Worm (Caenorhabditis elegans) whole organism, L4 larva: Measurements from ENCODE around the gene C30G4.2.

ENCODE experiments used
- D1046.2 ChIP-seq: fragments of 200-800 bp; sonication (Bioruptor generic); IDR thresholded peaks from 2 replicates; pipeline ENCODE4 v1.3.6; 2022; ENCODE audit warnings: missing genetic modification characterization, missing compliant biosample characterization
- F10B5.3 ChIP-seq: sonication (generic microtip); optimal IDR thresholded peaks from 2 replicates; lab custom pipeline; 2016; ENCODE audit warnings: mild to moderate bottlenecking, missing genetic modification characterization, missing compliant biosample characterization
- T26A8.4 ChIP-seq: fragments of 200-800 bp; sonication (Bioruptor generic); IDR thresholded peaks from 2 replicates; pipeline ENCODE4 v1.3.6; 2022; ENCODE audit warnings: missing genetic modification characterization, missing compliant biosample characterization
- Y105C5A.15 ChIP-seq: fragments of 200-800 bp; sonication (Bioruptor generic); IDR thresholded peaks from 2 replicates; pipeline ENCODE4 v1.3.6; 2022; ENCODE audit warnings: missing genetic modification characterization, missing compliant biosample characterization
- Y5F2A.4 ChIP-seq: fragments of 200-800 bp; sonication (Bioruptor generic); optimal IDR thresholded peaks from 2 replicates; lab custom pipeline; 2018; ENCODE audit warnings: mild to moderate bottlenecking, missing genetic modification characterization, missing compliant biosample characterization
- ZK546.5 ChIP-seq, 2 experiments: sonication (generic microtip); optimal IDR thresholded peaks; 2 replicates each; lab custom pipeline; 2017; ENCODE audit warnings: missing biosample characterization in 2 of 2, missing genetic modification characterization in 2 of 2
- aha-1 ChIP-seq: fragments of 150-350 bp; peaks from one replicate; lab custom pipeline; 2014; ENCODE audit warnings: missing biosample characterization, missing genetic modification characterization
- arid-1 ChIP-seq: fragments of 200-800 bp; sonication (Bioruptor generic); conservative IDR thresholded peaks from 2 replicates; pipeline ENCODE4 v1.3.6; 2022; ENCODE audit warnings: missing genetic modification reagents, missing genetic modification characterization, missing compliant biosample characterization
- ces-1 ChIP-seq: fragments of 150-350 bp; sonication (generic microtip); optimal IDR thresholded peaks from 4 replicates; lab custom pipeline; 2014; ENCODE audit warnings: missing biosample characterization, missing genetic modification reagents, missing genetic modification characterization
- cey-2 ChIP-seq: sonication (generic microtip); optimal IDR thresholded peaks from 3 replicates; lab custom pipeline; 2017; ENCODE audit warnings: missing genetic modification characterization, mild to moderate bottlenecking, missing compliant biosample characterization, antibody characterized with exemption, borderline replicate concordance; ENCODE audit not compliant: insufficient read depth
- daf-19 ChIP-seq: fragments of 200-800 bp; sonication (Bioruptor generic); conservative IDR thresholded peaks from 2 replicates; pipeline ENCODE4 v1.3.6; 2022; ENCODE audit warnings: missing genetic modification characterization, missing compliant biosample characterization
- dmd-6 ChIP-seq: fragments of 200-800 bp; sonication (Bioruptor generic); IDR thresholded peaks from 2 replicates; pipeline ENCODE4 v1.3.6; 2022; ENCODE audit warnings: missing genetic modification reagents, missing genetic modification characterization, missing compliant biosample characterization
- dmd-9 ChIP-seq: fragments of 200-800 bp; sonication (Bioruptor generic); IDR thresholded peaks from 2 replicates; pipeline ENCODE4 v1.3.6; 2022; ENCODE audit warnings: missing genetic modification reagents, missing genetic modification characterization, missing compliant biosample characterization
- duxl-1 ChIP-seq: sonication (generic microtip); optimal IDR thresholded peaks from 2 replicates; lab custom pipeline; 2016; ENCODE audit warnings: mild to moderate bottlenecking, missing genetic modification characterization, moderate library complexity, missing compliant biosample characterization; ENCODE audit not compliant: poor library complexity
- dve-1 ChIP-seq: sonication (generic microtip); optimal IDR thresholded peaks from 2 replicates; lab custom pipeline; 2017; ENCODE audit warnings: antibody characterized with exemption, mild to moderate bottlenecking, missing genetic modification characterization, missing compliant biosample characterization; ENCODE audit not compliant: insufficient read depth
- egl-43 ChIP-seq: fragments of 200-800 bp; sonication (Bioruptor generic); IDR thresholded peaks from 2 replicates; pipeline ENCODE4 v1.3.6; 2022; ENCODE audit warnings: missing genetic modification reagents, missing genetic modification characterization, missing compliant biosample characterization
- gei-8 ChIP-seq: fragments of 200-800 bp; sonication (Bioruptor generic); optimal IDR thresholded peaks from 2 replicates; lab custom pipeline; 2018; ENCODE audit warnings: mild to moderate bottlenecking, missing genetic modification characterization, missing compliant biosample characterization
- hif-1 ChIP-seq, 2 experiments: sonication (generic microtip); optimal IDR thresholded peaks; 2 replicates each; lab custom pipeline; 2016 to 2017; ENCODE audit warnings: missing compliant biosample characterization in 2 of 2, missing genetic modification characterization in 2 of 2, missing genetic modification reagents in 2 of 2, missing genotype in 2 of 2, mild to moderate bottlenecking in 1 of 2
- hlh-11 ChIP-seq: fragments of 200-800 bp; sonication (Bioruptor generic); optimal IDR thresholded peaks from 2 replicates; lab custom pipeline; 2018; ENCODE audit warnings: mild to moderate bottlenecking, missing genetic modification characterization, missing compliant biosample characterization
- hlh-30 ChIP-seq: sonication (generic microtip); optimal IDR thresholded peaks from 2 replicates; lab custom pipeline; 2017; ENCODE audit warnings: antibody characterized with exemption, mild to moderate bottlenecking, missing genetic modification characterization, missing compliant biosample characterization; ENCODE audit not compliant: insufficient read depth
- hmg-1.1 ChIP-seq: fragments of 200-800 bp; sonication (Bioruptor generic); IDR thresholded peaks from 2 replicates; pipeline ENCODE4 v1.3.6; 2022; ENCODE audit warnings: missing genetic modification reagents, missing genetic modification characterization, missing compliant biosample characterization
- lim-7 ChIP-seq: fragments of 200-800 bp; sonication (Bioruptor generic); IDR thresholded peaks from 2 replicates; pipeline ENCODE4 v1.3.6; 2022; ENCODE audit warnings: missing genetic modification characterization, missing compliant biosample characterization
- lin-1 ChIP-seq: fragments of 200-800 bp; sonication (Bioruptor generic); IDR thresholded peaks from 2 replicates; pipeline ENCODE4 v1.3.6; 2022; ENCODE audit warnings: missing genetic modification reagents, missing genetic modification characterization, missing compliant biosample characterization
- madf-9 ChIP-seq: fragments of 200-800 bp; sonication (Bioruptor generic); conservative IDR thresholded peaks from 2 replicates; pipeline ENCODE4 v1.3.6; 2022; ENCODE audit warnings: missing genetic modification reagents, missing genetic modification characterization, missing compliant biosample characterization
- mdl-1 ChIP-seq, 2 experiments: fragments of 150-350 bp in 1 of 2; sonication (generic microtip) in 1 of 2; optimal IDR thresholded peaks; 2 replicates each; lab custom pipeline; 2014 to 2017; ENCODE audit warnings: missing biosample characterization in 2 of 2, missing genetic modification characterization in 2 of 2
- mdt-29 ChIP-seq: fragments of 200-800 bp; sonication (Bioruptor generic); IDR thresholded peaks from 2 replicates; pipeline ENCODE4 v1.3.6; 2022; ENCODE audit warnings: missing genetic modification reagents, missing genetic modification characterization, missing compliant biosample characterization
- mes-2 ChIP-seq: sonication (generic microtip); optimal IDR thresholded peaks from 2 replicates; lab custom pipeline; 2016; ENCODE audit warnings: missing genotype, mild to moderate bottlenecking, missing genetic modification characterization, missing compliant biosample characterization; ENCODE audit not compliant: poor library complexity, severe bottlenecking
- mxl-3 ChIP-seq: fragments of 200-800 bp; sonication (Bioruptor generic); optimal IDR thresholded peaks from 2 replicates; lab custom pipeline; 2018; ENCODE audit warnings: mild to moderate bottlenecking, missing genetic modification characterization, missing compliant biosample characterization
- nhr-11 ChIP-seq: fragments of 150-350 bp; optimal IDR thresholded peaks from 2 replicates; lab custom pipeline; 2014; ENCODE audit warnings: missing biosample characterization, missing genetic modification characterization
- nhr-111 ChIP-seq: fragments of 200-800 bp; sonication (Bioruptor generic); optimal IDR thresholded peaks from 2 replicates; lab custom pipeline; 2018; ENCODE audit warnings: mild to moderate bottlenecking, missing genetic modification characterization, missing compliant biosample characterization
- nhr-28 ChIP-seq: fragments of 150-350 bp; optimal IDR thresholded peaks from 2 replicates; lab custom pipeline; 2014; ENCODE audit warnings: missing biosample characterization, missing genetic modification characterization
- nhr-41 ChIP-seq: fragments of 200-800 bp; sonication (Bioruptor generic); IDR thresholded peaks from 2 replicates; pipeline ENCODE4 v1.3.6; 2022; ENCODE audit warnings: missing genetic modification reagents, missing genetic modification characterization, missing compliant biosample characterization
- nhr-48 ChIP-seq: sonication (generic microtip); optimal IDR thresholded peaks from 2 replicates; lab custom pipeline; 2016; ENCODE audit warnings: mild to moderate bottlenecking, missing genetic modification characterization, missing compliant biosample characterization
- pha-4 ChIP-seq, 2 experiments: fragments of 150-350 bp in 1 of 2; fragments of 200-800 bp in 1 of 2; sonication (Bioruptor generic) in 1 of 2; IDR thresholded peaks in 1 of 2; optimal IDR thresholded peaks in 1 of 2; 2 replicates each; pipeline versions ENCODE4 v1.3.6 to Lab custom; 2014 to 2022; ENCODE audit warnings: missing genetic modification characterization in 2 of 2, missing genetic modification reagents in 2 of 2, missing biosample characterization in 1 of 2, missing compliant biosample characterization in 1 of 2
- php-3 ChIP-seq: fragments of 200-800 bp; sonication (Bioruptor generic); IDR thresholded peaks from 2 replicates; pipeline ENCODE4 v1.3.6; 2022; ENCODE audit warnings: missing genetic modification reagents, missing genetic modification characterization, missing compliant biosample characterization
- set-16 ChIP-seq: fragments of 200-800 bp; sonication (Bioruptor generic); IDR thresholded peaks from 2 replicates; pipeline ENCODE4 v1.3.6; 2022; ENCODE audit warnings: missing genetic modification reagents, missing genetic modification characterization, missing compliant biosample characterization
- snpc-1.2 ChIP-seq: fragments of 200-800 bp; sonication (Bioruptor generic); IDR thresholded peaks from 2 replicates; pipeline ENCODE4 v1.3.6; 2022; ENCODE audit warnings: missing genetic modification reagents, missing genetic modification characterization, missing compliant biosample characterization
- spr-1 ChIP-seq: sonication (generic microtip); optimal IDR thresholded peaks from 2 replicates; lab custom pipeline; 2016; ENCODE audit warnings: mild to moderate bottlenecking, missing genetic modification characterization, missing compliant biosample characterization
- tag-97 ChIP-seq: fragments of 200-800 bp; sonication (Bioruptor generic); IDR thresholded peaks from 2 replicates; pipeline ENCODE4 v1.3.6; 2022; ENCODE audit warnings: missing genetic modification characterization, missing compliant biosample characterization
- unc-62 ChIP-seq, 3 experiments: fragments of 150-350 bp in 1 of 3; sonication (generic microtip); optimal IDR thresholded peaks in 2 of 3; peaks in 1 of 3; 1 replicate in 1 of 3; 2 replicates in 2 of 3; lab custom pipeline; 2014 to 2017; ENCODE audit warnings: missing biosample characterization in 3 of 3, missing genetic modification characterization in 3 of 3, missing genetic modification reagents in 3 of 3, missing genotype in 1 of 3
- vab-7 ChIP-seq: fragments of 200-800 bp; sonication (Bioruptor generic); IDR thresholded peaks from 2 replicates; pipeline ENCODE4 v1.3.6; 2022; ENCODE audit warnings: missing genetic modification reagents, missing genetic modification characterization, missing compliant biosample characterization
- zip-11 ChIP-seq: fragments of 200-800 bp; sonication (Bioruptor generic); IDR thresholded peaks from 2 replicates; pipeline ENCODE4 v1.3.6; 2022; ENCODE audit warnings: missing genetic modification characterization, missing compliant biosample characterization

C30G4.2 gene

ce11 chrX:17063749-17064252 lies 18.4 kb upstream of the C30G4.2 start (continued):
- TF ChIP-seq hmg-1.1 (peak; percentile 51; the same call in 1 of the 2 replicates), php-3 (GFP tag; lab: Robert Waterston, UW) (peak; percentile 86), zip-11 (GFP tag; lab: Robert Waterston, UW) (no peak), arid-1 (GFP tag; lab: Robert Waterston, UW) (no peak)

- TF ChIP-seq lim-7 (GFP tag; lab: Robert Waterston, UW) (no peak), aha-1 (tag; lab: Kevin White, UChicago) (no peak), duxl-1 (tag; lab: Kevin White, UChicago) (no peak), ces-1 (no peak), hif-1 (tag; optimal IDR thresholded peaks at IDR 0.05; lab: Kevin White, UChicago) (no peak), D1046.2 (GFP tag; lab: Robert Waterston, UW) (no peak), nhr-48 (tag; lab: Kevin White, UChicago) (no peak), set-16 (no peak), cey-2 (tag; lab: Kevin White, UChicago) (no peak), mxl-3 (GFP tag; lab: Kevin White, UChicago) (peak; percentile 48), nhr-41 (GFP tag; lab: Robert Waterston, UW) (no peak), T26A8.4 (GFP tag; lab: Robert Waterston, UW) (no peak), unc-62 (GFP tag; optimal IDR thresholded peaks at IDR 0.05 in 1 of 2; lab: Kevin White, UChicago) (peak in 1 of 2 experiments; percentile 60), unc-62 (tag; optimal IDR thresholded peaks at IDR 0.05; lab: Kevin White, UChicago) (no peak), dmd-6 (GFP tag; lab: Robert Waterston, UW) (peak; percentile 24; the same call in 1 of the 2 replicates), madf-9 (GFP tag; lab: Robert Waterston, UW) (no peak), nhr-28 (tag; lab: Kevin White, UChicago) (peak; percentile 28), nhr-11 (tag; lab: Kevin White, UChicago) (no peak), hlh-11 (tag; lab: Kevin White, UChicago) (peak; percentile 43), dve-1 (tag; lab: Kevin White, UChicago) (peak; percentile 0), egl-43 (GFP tag; lab: Robert Waterston, UW) (no peak), gei-8 (GFP tag; lab: Kevin White, UChicago) (no peak), hmg-1.1 (no peak), Y5F2A.4 (GFP tag; lab: Kevin White, UChicago) (no peak), tag-97 (GFP tag; lab: Robert Waterston, UW) (no peak), mdl-1 (tag; optimal IDR thresholded peaks at IDR 0.05; lab: Kevin White, UChicago) (peak in 1 of 2 experiments; percentile 42), mes-2 (tag; lab: Kevin White, UChicago) (no peak), spr-1 (no peak), daf-19 (no peak), hlh-30 (tag; lab: Kevin White, UChicago) (peak; percentile 84)
These were observed 16.7 kb upstream of the C30G4.2 start for ce11 chrX:17062165-17062564.

- TF ChIP-seq unc-62 (GFP tag; optimal IDR thresholded peaks at IDR 0.05 in 1 of 2; lab: Kevin White, UChicago) = peak in 1 of 2 experiments; percentile 30
- TF ChIP-seq unc-62 (tag; optimal IDR thresholded peaks at IDR 0.05; lab: Kevin White, UChicago) = no peak
- TF ChIP-seq vab-7 (GFP tag; lab: Robert Waterston, UW) = no peak
These were observed 14.3 kb upstream of the C30G4.2 start for ce11 chrX:17059760-17060159.

ce11 chrX:17058340-17058739 lies 12.9 kb upstream of the C30G4.2 start:
- no peak for TF ChIP-seq F10B5.3 (tag; lab: Kevin White, UChicago)
- TF ChIP-seq cey-2 (tag; lab: Kevin White, UChicago) = no peak
- peak; percentile 68 for TF ChIP-seq hlh-11 (tag; lab: Kevin White, UChicago)
- no peak for TF ChIP-seq nhr-111 (GFP tag; lab: Kevin White, UChicago)
- peak in 1 of 2 experiments; percentile 65 for TF ChIP-seq mdl-1 (tag; optimal IDR thresholded peaks at IDR 0.05; lab: Kevin White, UChicago)
- TF ChIP-seq pha-4 (GFP tag; IDR thresholded peaks at IDR 0.05; lab: Robert Waterston, UW) = no peak
- TF ChIP-seq pha-4 (tag; optimal IDR thresholded peaks at IDR 0.05; lab: Kevin White, UChicago) = no peak
- no peak for TF ChIP-seq zip-11 (GFP tag; lab: Robert Waterston, UW)
- no peak for TF ChIP-seq snpc-1.2 (GFP tag; lab: Robert Waterston, UW)
- no peak for TF ChIP-seq mdt-29 (GFP tag; lab: Robert Waterston, UW)
- peak; percentile 89 for TF ChIP-seq hlh-30 (tag; lab: Kevin White, UChicago)
- TF ChIP-seq dmd-9 (GFP tag; lab: Robert Waterston, UW) = no peak
- TF ChIP-seq php-3 (GFP tag; lab: Robert Waterston, UW) = 0 out of 2 replicates have a peak, but pooled peaks have one; percentile 35
- TF ChIP-seq ZK546.5 (tag; optimal IDR thresholded peaks at IDR 0.05; lab: Kevin White, UChicago) = no peak
- TF ChIP-seq T26A8.4 (GFP tag; lab: Robert Waterston, UW) = no peak
- TF ChIP-seq lin-1 (GFP tag; lab: Robert Waterston, UW) = no peak
- no peak for TF ChIP-seq Y105C5A.15 (GFP tag; lab: Robert Waterston, UW)
